Worm (Caenorhabditis elegans) whole organism, late embryonic: Measurements from ENCODE around the gene cest-5.2.

Source experiments
- K02D7.2 ChIP-seq: sonication (generic microtip); optimal IDR thresholded peaks from 2 replicates; lab custom pipeline; 2017; ENCODE audit warnings: mild to moderate bottlenecking, missing genetic modification characterization, missing compliant biosample characterization
- Y22D7AL.16 ChIP-seq: sonication (generic microtip); optimal IDR thresholded peaks from 2 replicates; lab custom pipeline; 2016; ENCODE audit warnings: missing genetic modification characterization, missing compliant biosample characterization
- ama-1 ChIP-seq: fragments of 150-350 bp; optimal IDR thresholded peaks from 2 replicates; lab custom pipeline; 2014
- ceh-9 ChIP-seq: sonication (generic microtip); optimal IDR thresholded peaks from 2 replicates; lab custom pipeline; 2016; ENCODE audit warnings: mild to moderate bottlenecking, missing genetic modification characterization, inconsistent platforms, missing compliant biosample characterization
- fkh-10 ChIP-seq: fragments of 150-350 bp; optimal IDR thresholded peaks from 2 replicates; lab custom pipeline; 2014; ENCODE audit warnings: missing biosample characterization, missing genetic modification reagents, missing genetic modification characterization
- nhr-11 ChIP-seq: fragments of 150-350 bp; optimal IDR thresholded peaks from 2 replicates; lab custom pipeline; 2014; ENCODE audit warnings: missing biosample characterization, missing genetic modification characterization
- npax-4 ChIP-seq: sonication (generic microtip); optimal IDR thresholded peaks from 2 replicates; lab custom pipeline; 2016; ENCODE audit warnings: missing genetic modification characterization, missing compliant biosample characterization
- pha-4 ChIP-seq: fragments of 150-350 bp; optimal IDR thresholded peaks from 2 replicates; lab custom pipeline; 2018; ENCODE audit warnings: missing biosample characterization, missing genetic modification reagents, missing genetic modification characterization
- rnt-1 ChIP-seq: sonication (generic microtip); optimal IDR thresholded peaks from 2 replicates; lab custom pipeline; 2016; ENCODE audit warnings: missing genetic modification characterization, missing compliant biosample characterization
- unc-86 ChIP-seq: sonication (generic microtip); optimal IDR thresholded peaks from 2 replicates; lab custom pipeline; 2016; ENCODE audit warnings: missing genetic modification characterization, missing compliant biosample characterization
- ztf-16 ChIP-seq: sonication (generic microtip); optimal IDR thresholded peaks from 2 replicates; lab custom pipeline; 2017; ENCODE audit warnings: missing genetic modification characterization, missing compliant biosample characterization

ce11 chrIV:6602376-6602775 is 25.3 kb downstream of the cest-5.2 start, which contains the start of gene F15B10.3:
- no peak for TF ChIP-seq fkh-10 (GFP tag; lab: Kevin White, UChicago)
- no peak for TF ChIP-seq ztf-16 (tag; lab: Kevin White, UChicago)
- no peak for TF ChIP-seq rnt-1
- no peak for TF ChIP-seq Y22D7AL.16 (tag; lab: Kevin White, UChicago)
- TF ChIP-seq pha-4 = no peak
- TF ChIP-seq K02D7.2 (tag; lab: Kevin White, UChicago) = no peak
- TF ChIP-seq npax-4 (tag; lab: Kevin White, UChicago) = no peak
- TF ChIP-seq nhr-11 (tag; lab: Kevin White, UChicago) = no peak
- no peak for TF ChIP-seq ama-1 (lab: Kevin White, UChicago)
- no peak for TF ChIP-seq ceh-9
- no peak for TF ChIP-seq unc-86 (tag; lab: Kevin White, UChicago)
